Fruit fly (Drosophila melanogaster) Kc167 (cell line): ENCODE measurements around the gene GlcAT-P.

ENCODE experiments used
- Myc ChIP-seq: fragments of >200 bp; optimal IDR thresholded peaks from 2 replicates; lab custom pipeline; 2017; ENCODE audit warnings: missing external identifiers
- Sin3A ChIP-seq: fragments of >200 bp; optimal IDR thresholded peaks from 2 replicates; lab custom pipeline; 2018; ENCODE audit warnings: missing external identifiers
- h ChIP-seq: fragments of >200 bp; optimal IDR thresholded peaks from 3 replicates; lab custom pipeline; 2018; ENCODE audit warnings: missing external identifiers
- insv ChIP-seq: fragments of >200 bp; optimal IDR thresholded peaks from 3 replicates; lab custom pipeline; 2018; ENCODE audit warnings: missing external identifiers
- psq ChIP-seq: fragments of >200 bp; optimal IDR thresholded peaks from 2 replicates; lab custom pipeline; 2017; ENCODE audit warnings: missing external identifiers
- ttk ChIP-seq: sonication (Bioruptor generic); optimal IDR thresholded peaks from 2 replicates; lab custom pipeline; 2017; ENCODE audit warnings: missing external identifiers

The GlcAT-P gene

DNA sequence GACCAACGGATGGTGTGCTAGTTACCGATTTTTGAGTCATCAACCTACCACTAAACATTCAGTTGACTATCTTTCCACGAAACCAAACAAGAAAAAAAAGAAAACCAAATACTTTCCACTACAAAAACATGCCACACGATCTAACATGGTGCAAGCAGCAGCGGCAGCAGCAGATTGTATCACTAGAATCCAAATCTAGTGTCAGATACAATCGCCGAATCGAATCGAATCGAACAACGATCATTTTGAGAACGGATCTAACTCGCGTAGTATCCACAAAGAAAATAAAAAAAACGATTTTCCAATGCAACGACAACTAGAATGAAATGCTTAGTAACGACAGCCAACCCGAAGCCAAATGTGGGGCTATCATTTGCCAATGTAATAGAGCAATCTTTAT lies 30.4 kb upstream of the GlcAT-P start:
- TF ChIP-seq Sin3A (lab: Kevin White, UChicago) = no peak
- TF ChIP-seq psq (lab: Kevin White, UChicago) = no peak
- TF ChIP-seq h = no peak
- TF ChIP-seq Myc (lab: Kevin White, UChicago) = no peak
- no peak for TF ChIP-seq ttk
- TF ChIP-seq insv (lab: Kevin White, UChicago) = no peak

DNA sequence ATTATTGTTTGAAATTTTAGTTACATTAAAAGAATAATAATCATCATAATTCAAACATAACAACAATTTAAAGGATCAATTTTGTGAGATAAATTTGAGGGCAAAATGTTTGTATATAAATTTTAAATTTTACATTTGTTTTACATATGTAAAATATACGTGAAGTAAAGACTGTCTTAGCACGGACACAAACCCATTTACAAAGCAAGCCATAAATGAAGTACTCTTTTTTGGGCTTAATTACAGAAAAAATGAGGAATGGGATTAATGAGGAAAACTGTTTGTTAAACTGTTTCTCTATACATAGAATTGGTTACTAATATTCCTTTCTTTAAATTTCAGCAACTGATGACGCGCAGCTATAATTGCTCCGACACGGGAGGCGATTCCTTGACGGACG lies 27.3 kb upstream of the GlcAT-P start:
- TF ChIP-seq Myc (lab: Kevin White, UChicago) (no peak), Sin3A (lab: Kevin White, UChicago) (no peak), ttk (no peak), psq (lab: Kevin White, UChicago) (no peak), insv (lab: Kevin White, UChicago) (no peak), h (no peak)

DNA sequence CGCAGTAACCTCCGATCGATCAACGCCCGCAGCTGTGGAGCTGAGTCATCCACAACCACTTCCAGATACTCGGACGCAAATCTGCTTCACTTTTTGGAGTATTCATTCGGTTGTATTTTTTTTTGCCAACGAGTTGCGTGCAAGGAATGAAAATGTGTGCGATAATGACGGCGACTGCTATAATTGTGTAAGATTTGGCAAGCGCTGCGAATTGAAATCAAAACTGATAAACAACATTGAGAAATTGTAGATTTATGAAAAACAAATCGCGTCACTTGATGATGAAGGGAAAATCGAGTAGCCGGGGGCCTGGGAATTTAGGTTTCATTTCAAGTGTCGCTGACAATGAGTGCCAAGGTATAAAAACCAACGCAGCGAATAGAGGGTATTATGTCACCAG lies 21.6 kb upstream of the GlcAT-P start:
- TF ChIP-seq psq (lab: Kevin White, UChicago) (no peak), ttk (no peak)

DNA sequence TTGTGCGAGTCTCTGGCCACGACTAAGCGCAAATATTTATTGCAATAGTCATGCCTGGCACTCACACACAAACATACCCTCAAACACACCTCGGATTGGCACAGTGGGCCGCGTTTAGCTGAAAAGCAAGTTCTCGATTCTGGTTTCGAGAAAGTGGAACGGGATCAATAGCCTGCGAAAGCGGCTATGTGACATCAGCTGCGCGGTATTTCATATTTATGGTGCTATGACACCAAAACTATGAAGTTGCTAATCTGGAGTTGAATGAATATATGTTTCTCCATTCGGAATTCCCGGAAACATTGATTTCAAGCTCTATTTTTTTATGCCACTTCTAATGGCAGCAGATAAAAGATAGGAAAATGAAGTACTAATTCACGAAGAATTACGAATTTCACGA lies 20.6 kb upstream of the GlcAT-P start:
- TF ChIP-seq insv (lab: Kevin White, UChicago) (no peak), Myc (lab: Kevin White, UChicago) (no peak), ttk (no peak), h (no peak), Sin3A (lab: Kevin White, UChicago) (no peak), psq (lab: Kevin White, UChicago) (no peak)

DNA sequence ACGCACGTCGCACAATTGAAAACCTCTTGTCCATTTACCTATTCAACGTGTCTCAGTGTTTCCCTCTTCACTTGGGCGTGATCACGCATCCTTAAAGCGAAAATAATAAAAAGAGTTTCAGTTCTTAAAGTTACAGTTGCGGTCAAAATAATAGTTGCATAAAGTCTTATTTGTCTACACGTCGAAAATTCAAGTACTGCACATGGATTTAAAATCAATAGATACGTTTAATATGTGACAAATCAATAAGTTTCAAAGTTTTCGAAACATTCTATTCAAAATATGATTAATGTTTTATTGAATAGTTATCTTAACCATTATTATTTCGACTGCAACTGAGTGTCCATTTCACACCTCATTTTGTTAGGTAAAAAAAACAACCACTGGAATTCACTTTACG lies 18.9 kb upstream of the GlcAT-P start:
- no peak for TF ChIP-seq psq (lab: Kevin White, UChicago)
- no peak for TF ChIP-seq ttk
- no peak for TF ChIP-seq insv (lab: Kevin White, UChicago)
- TF ChIP-seq h = no peak
- no peak for TF ChIP-seq Myc (lab: Kevin White, UChicago)
- no peak for TF ChIP-seq Sin3A (lab: Kevin White, UChicago)

DNA sequence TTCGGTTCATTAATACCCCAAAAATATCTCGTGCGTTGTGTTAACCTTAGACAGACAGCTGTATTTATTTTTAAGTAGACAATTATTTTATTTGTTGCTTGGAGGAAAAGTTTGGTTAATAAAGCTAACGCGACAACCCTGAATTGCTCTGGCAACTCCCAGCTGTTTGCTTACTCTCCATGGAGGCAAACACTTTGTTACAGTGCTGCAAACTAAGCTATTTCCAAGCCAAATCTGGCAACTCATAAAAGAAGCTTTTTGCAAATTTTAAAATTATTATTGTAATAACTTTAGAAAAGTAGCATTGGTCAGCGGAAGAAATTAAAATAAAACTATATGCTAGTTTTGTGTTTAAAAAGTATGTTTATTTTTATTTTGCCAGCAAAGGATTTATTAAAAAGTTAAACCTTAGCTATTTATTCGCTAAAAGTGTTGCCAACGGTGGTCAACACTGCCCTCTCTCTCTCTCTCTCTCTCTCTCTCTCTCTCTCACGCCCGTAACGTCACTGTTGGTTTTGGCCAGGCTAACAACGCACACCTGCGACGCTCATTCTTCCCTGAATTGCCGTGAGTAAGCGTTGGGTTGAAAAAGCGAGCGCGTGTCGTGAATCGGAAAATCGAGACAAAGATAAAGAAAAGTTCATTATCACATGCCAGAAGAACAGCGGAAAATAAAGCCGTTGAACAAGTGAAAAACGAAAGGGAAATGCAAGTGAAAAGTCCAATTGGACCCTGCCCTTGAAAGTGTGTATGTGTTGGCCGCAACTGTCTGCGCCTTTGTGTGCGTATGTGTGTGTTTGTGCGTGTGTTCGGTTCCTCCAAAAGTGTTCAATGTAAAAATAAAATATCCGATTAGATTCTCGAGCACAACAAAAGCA lies 18.1 kb upstream of the GlcAT-P start:
- TF ChIP-seq h = no peak
- no peak for TF ChIP-seq insv (lab: Kevin White, UChicago)
- no peak for TF ChIP-seq ttk
- TF ChIP-seq Sin3A (lab: Kevin White, UChicago) = no peak
- TF ChIP-seq psq (lab: Kevin White, UChicago) = no peak
- no peak for TF ChIP-seq Myc (lab: Kevin White, UChicago)

DNA sequence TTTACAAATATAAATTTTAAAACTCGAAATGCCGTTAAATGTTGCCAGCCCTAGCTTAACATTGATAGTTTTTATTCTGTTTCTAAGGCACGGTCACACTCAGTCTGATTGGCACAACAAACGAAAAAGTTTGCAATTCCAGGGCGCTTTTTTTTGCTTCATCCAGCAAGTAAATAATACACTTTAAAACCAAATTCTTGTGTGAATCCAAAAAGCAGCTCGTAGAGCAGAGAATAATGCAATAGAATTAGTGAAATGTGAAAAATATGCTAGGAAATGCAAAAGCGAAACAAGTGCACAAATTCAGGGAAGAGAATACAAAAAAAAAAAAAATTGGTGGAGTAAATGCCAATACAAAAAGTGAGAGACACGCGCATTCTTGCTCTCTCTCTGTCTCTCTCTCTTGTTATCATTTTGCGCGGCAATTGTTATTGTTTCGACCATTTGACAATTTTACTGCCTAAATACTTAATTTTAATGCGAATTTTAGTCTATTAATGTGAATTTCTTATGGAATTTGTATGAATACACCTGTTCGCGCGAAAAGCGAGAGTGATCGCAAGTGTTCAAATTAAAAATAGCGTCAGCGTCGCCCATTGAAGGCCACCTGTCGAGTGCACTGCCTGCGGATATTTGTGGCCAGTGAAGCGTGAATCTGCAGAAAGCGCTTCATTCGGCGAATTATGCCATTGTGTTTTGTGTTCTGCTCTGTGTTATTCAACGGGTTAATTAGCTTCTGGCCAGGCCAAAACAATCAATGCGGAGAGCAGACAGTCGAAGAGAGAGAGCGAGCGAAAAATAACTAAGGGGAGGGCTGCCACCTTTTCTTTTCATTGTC lies 17.3 kb upstream of the GlcAT-P start, which contains the start of gene CG42671:
CG42671 (plus strand) TSS at position 100 of the 838 bp plus-strand sequence.
- TF ChIP-seq h (no peak), insv (lab: Kevin White, UChicago) (no peak), Myc (lab: Kevin White, UChicago) (no peak), psq (lab: Kevin White, UChicago) (no peak), Sin3A (lab: Kevin White, UChicago) (no peak), ttk (no peak)

DNA sequence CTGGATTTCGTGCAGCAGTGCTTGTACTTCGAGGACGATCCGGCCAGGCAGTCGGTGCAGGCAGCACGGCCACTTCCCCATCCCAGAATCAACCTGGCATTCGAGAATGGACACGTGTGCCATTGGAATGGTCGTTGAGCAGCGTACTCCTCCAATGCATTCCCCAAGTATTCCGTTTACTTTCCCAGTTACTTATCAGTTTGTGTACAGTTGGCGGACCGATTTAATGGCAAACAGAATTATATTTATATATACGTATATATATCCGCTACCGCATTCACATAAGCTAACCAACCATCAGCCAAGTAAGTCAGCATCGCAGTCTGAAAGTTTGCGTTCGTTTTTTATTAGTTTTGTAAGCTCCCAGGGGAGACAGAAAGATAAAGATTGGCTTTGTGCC lies 16.3 kb upstream of the GlcAT-P start:
- TF ChIP-seq psq (lab: Kevin White, UChicago) = no peak
- no peak for TF ChIP-seq Sin3A (lab: Kevin White, UChicago)
- no peak for TF ChIP-seq insv (lab: Kevin White, UChicago)

DNA sequence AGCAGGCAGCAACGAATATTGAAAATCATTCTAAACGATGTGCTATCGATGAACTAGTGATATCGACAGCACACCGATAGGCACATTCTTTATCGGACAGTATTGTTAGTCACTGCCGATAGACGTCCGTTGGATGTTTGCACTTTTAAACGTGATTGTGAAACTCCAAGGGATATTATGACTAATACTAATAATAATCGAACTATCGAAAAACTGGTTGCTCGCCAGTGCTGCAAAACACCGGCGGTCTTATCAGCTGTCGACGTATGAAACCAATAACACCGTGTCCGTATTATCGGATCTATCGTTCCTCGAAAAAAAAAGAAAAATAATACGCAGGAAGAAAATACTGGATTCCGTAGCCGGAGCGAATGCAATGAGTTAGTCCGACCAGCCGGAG lies 13.2 kb upstream of the GlcAT-P start, which contains the start of the genes Ube3a and CG7600:
Ube3a (minus strand) TSS at position 67 of the 400 bp plus-strand sequence.
CG7600 (plus strand) TSS at position 270 of the 400 bp plus-strand sequence.
- TF ChIP-seq insv (lab: Kevin White, UChicago) = no peak
- TF ChIP-seq h = no peak
- no peak for TF ChIP-seq Myc (lab: Kevin White, UChicago)
- no peak for TF ChIP-seq Sin3A (lab: Kevin White, UChicago)
- TF ChIP-seq psq (lab: Kevin White, UChicago) = no peak
- TF ChIP-seq ttk = no peak

DNA sequence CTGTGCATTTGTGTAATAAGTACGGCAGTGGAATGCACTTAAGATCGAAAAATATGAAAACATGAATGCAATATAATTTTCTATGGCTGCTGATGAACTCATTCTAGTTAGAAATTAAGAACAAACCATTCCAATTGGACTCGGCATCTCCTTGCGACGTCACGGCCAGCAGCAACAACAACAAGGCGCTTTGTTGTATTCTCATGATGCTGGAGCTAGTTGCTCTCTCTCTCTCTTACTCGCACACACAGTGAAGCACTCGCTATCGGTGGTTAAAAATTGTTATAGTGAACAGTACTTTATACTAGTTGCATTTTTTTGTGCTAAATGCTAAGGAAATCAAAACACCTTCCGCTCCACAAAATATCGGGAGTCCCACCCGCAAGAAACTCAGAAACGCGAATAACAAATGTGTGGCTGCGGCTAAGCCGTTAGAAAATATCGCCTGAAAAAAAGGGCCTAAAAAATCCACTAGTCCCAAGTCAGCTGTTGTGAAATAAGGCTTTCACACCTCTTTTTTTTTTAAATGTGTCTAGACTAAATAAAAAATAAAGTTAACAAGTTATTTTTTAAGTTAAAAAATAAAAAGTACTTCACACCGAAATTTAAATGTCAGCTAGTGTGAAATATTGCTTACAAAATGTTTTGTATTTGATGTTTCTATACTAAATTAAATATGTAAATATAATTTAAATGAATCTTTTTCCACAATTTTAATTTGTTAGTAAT lies 8.4 kb upstream of the GlcAT-P start, which contains the start of gene Plod:
Plod (minus strand) TSS at position 409 of the 729 bp plus-strand sequence.
- TF ChIP-seq Sin3A (lab: Kevin White, UChicago) = no peak
- TF ChIP-seq insv (lab: Kevin White, UChicago) = no peak
- TF ChIP-seq psq (lab: Kevin White, UChicago) = no peak
- TF ChIP-seq h = no peak
- TF ChIP-seq Myc (lab: Kevin White, UChicago) = no peak
- TF ChIP-seq ttk = no peak

DNA sequence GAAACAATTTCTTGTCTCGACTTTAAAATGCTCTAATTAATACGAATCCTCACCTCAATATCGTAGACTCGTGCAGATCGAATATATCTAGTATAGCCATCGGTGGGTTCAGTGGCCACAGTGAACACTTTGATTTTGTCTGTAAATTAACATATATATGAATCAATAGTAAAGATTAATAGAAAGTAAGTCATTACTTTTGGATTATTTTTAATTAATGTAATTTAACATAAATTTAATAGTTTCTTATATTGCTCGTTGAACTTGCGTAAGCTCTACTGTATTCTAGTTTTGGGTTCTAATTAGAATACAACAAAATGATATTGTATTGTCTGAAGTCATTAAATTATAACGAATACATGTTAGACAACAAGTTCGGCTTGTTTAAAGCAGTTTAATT lies 7.5 kb upstream of the GlcAT-P start:
- TF ChIP-seq Sin3A (lab: Kevin White, UChicago) (no peak), insv (lab: Kevin White, UChicago) (no peak), ttk (no peak)
